Fruit fly (Drosophila melanogaster) whole organism, pupa: ENCODE measurements around the gene CG13926.
A peak's percentile ranks its signal among the peaks of the same experiment; 100 is the strongest.

ENCODE experiments used
- CG10348 ChIP-seq: fragments of 200-800 bp; sonication (Bioruptor generic); IDR thresholded peaks from 2 replicates; pipeline ENCODE4 v1.3.6; 2022; ENCODE audit warnings: missing biosample characterization, missing genetic modification characterization
- CG12605 ChIP-seq: fragments of 200-800 bp; sonication (Bioruptor generic); IDR thresholded peaks from 2 replicates; pipeline ENCODE4 v1.3.6; 2022; ENCODE audit warnings: missing biosample characterization, missing genetic modification characterization
- CG13204 ChIP-seq: fragments of 200-800 bp; sonication (Bioruptor generic); optimal IDR thresholded peaks from 2 replicates; lab custom pipeline; 2018; ENCODE audit warnings: missing biosample characterization, mild to moderate bottlenecking, missing genetic modification characterization, moderate library complexity
- CG14655 ChIP-seq: fragments of 200-800 bp; sonication (Bioruptor generic); optimal IDR thresholded peaks from 3 replicates; lab custom pipeline; 2017; ENCODE audit warnings: mild to moderate bottlenecking, missing biosample characterization, missing genetic modification reagents, missing genetic modification characterization
- CG15710 ChIP-seq: fragments of 200-800 bp; sonication (Bioruptor generic); optimal IDR thresholded peaks from 2 replicates; lab custom pipeline; 2018; ENCODE audit warnings: missing biosample characterization, mild to moderate bottlenecking, missing genetic modification characterization, moderate library complexity
- CG17806 ChIP-seq: fragments of 200-800 bp; sonication (Bioruptor generic); optimal IDR thresholded peaks from 2 replicates; lab custom pipeline; 2018; ENCODE audit warnings: missing biosample characterization, mild to moderate bottlenecking, missing genetic modification characterization, moderate library complexity
- CG32121 ChIP-seq: fragments of 200-800 bp; sonication (Bioruptor generic); IDR thresholded peaks from 2 replicates; pipeline ENCODE4 v1.3.6; 2022; ENCODE audit warnings: missing biosample characterization, missing genetic modification characterization
- CG34367 ChIP-seq: fragments of 200-800 bp; sonication (Bioruptor generic); optimal IDR thresholded peaks from 2 replicates; lab custom pipeline; 2018; ENCODE audit warnings: missing biosample characterization, mild to moderate bottlenecking, missing genetic modification characterization
- CG4496 ChIP-seq: fragments of 200-800 bp; sonication (Bioruptor generic); IDR thresholded peaks from 3 replicates; pipeline ENCODE4 v1.3.6; 2022; ENCODE audit warnings: missing biosample characterization, missing genetic modification characterization
- CG8159 ChIP-seq: fragments of 200-800 bp; sonication (Bioruptor generic); optimal IDR thresholded peaks from 3 replicates; lab custom pipeline; 2018; ENCODE audit warnings: missing biosample characterization, mild to moderate bottlenecking, missing genetic modification characterization, moderate library complexity
- CG8301 ChIP-seq: fragments of 200-800 bp; sonication (Bioruptor generic); optimal IDR thresholded peaks from 2 replicates; lab custom pipeline; 2018; ENCODE audit warnings: missing biosample characterization, mild to moderate bottlenecking, missing genetic modification characterization
- CG9948 ChIP-seq: fragments of 200-800 bp; sonication (Bioruptor generic); optimal IDR thresholded peaks from 2 replicates; lab custom pipeline; 2018; ENCODE audit warnings: missing biosample characterization, mild to moderate bottlenecking, missing genetic modification characterization, moderate library complexity
- D1 ChIP-seq: fragments of 200-800 bp; sonication (Bioruptor generic); optimal IDR thresholded peaks from 2 replicates; lab custom pipeline; 2018; ENCODE audit warnings: missing biosample characterization, mild to moderate bottlenecking, missing genetic modification characterization, moderate library complexity
- EcR ChIP-seq: fragments of 200-800 bp; sonication (Bioruptor generic); optimal IDR thresholded peaks from 3 replicates; lab custom pipeline; 2019; ENCODE audit warnings: missing biosample characterization, missing genetic modification characterization, mild to moderate bottlenecking, moderate library complexity, missing genetic modification reagents
- Ets98B ChIP-seq: fragments of 200-800 bp; sonication (Bioruptor generic); IDR thresholded peaks from 2 replicates; pipeline ENCODE4 v1.3.6; 2022; ENCODE audit warnings: missing biosample characterization, missing genetic modification characterization
- Pif1A ChIP-seq: fragments of 200-800 bp; sonication (Bioruptor generic); optimal IDR thresholded peaks from 3 replicates; lab custom pipeline; 2016; ENCODE audit warnings: missing biosample characterization, missing genetic modification characterization
- Pif1B ChIP-seq: fragments of 200-800 bp; sonication (Bioruptor generic); optimal IDR thresholded peaks from 3 replicates; lab custom pipeline; 2016; ENCODE audit warnings: missing biosample characterization, missing genetic modification characterization
- Snoo ChIP-seq: fragments of 200-800 bp; sonication (Bioruptor generic); optimal IDR thresholded peaks from 3 replicates; lab custom pipeline; 2017; ENCODE audit warnings: missing biosample characterization, mild to moderate bottlenecking, missing genetic modification characterization, inconsistent platforms
- fd96Ca ChIP-seq: fragments of 200-800 bp; sonication (Bioruptor generic); IDR thresholded peaks from 3 replicates; pipeline ENCODE4 v1.3.6; 2022; ENCODE audit warnings: missing biosample characterization, missing genetic modification characterization
- gl ChIP-seq: fragments of 200-800 bp; sonication (Bioruptor generic); optimal IDR thresholded peaks from 2 replicates; lab custom pipeline; 2018; ENCODE audit warnings: missing biosample characterization, mild to moderate bottlenecking, missing genetic modification characterization
- rn ChIP-seq: fragments of 200-800 bp; sonication (Bioruptor generic); IDR thresholded peaks from 2 replicates; pipeline ENCODE4 v1.3.6; 2022; ENCODE audit warnings: missing biosample characterization, missing genetic modification characterization

Gene CG13926

DNA sequence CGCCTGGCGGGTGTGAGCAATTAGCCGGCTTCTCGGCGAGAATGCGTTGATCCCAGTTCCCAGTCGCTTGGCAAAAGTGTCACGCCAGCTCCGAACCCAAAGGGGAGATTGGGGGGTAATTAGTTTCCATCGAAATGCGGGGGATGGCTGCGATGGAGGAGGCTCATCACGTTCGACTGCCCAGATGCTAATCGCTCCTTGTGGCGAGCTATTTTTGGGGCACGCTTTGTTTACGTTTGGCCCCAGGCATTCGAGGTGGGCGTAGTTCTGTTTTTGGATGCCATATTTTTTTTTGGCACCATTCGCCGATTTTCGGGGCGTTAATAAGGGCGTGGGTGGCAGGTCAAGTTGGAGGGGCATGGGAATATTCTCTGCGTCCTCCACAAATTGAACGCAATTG, 37.8 kb downstream of the CG13926 start:
- TF ChIP-seq CG32121 (GFP tag; lab: Robert Waterston, UW) (0 out of 2 replicates have a peak, but pooled peaks have one; percentile 13), Snoo (tag; lab: Kevin White, UChicago) (no peak)

DNA sequence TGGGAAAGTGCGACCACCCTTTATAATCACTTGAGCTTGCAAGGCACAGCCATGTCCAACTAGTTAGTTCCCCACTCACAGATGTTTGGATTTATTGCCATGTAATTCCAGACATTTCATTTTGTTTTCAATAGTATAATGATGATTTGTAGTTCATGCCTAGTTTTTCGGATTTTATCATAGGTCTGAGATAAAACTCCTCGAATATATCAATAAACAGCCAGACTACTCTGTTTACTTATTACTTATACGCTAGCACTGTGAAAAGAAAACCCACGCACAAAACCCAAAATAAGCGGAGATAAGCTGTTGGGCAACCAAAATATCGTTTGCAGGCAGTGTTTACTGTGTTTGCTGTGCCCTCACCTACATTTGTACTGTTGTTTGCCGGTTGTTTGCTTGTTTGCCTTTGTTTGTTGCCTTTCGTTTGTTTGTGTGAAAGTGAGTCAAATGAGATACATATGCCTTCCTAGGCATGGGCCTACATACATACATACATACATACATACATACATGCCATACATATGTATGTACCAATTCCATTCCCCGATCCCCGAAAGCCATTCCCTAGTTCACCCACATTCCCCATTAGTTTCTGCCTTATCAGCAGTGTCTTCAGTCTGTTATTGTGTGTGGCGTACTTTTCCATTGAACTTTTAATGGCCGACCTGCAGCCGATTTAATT, 38.6 kb downstream of the CG13926 start:
- peak; percentile 41 for TF ChIP-seq Ets98B
- TF ChIP-seq CG13204, result no peak
- TF ChIP-seq Snoo (tag; lab: Kevin White, UChicago), result no peak
- TF ChIP-seq CG8301, result peak; percentile 36
- no peak for TF ChIP-seq CG10348 (GFP tag; lab: Robert Waterston, UW)
- peak; percentile 38 for TF ChIP-seq CG32121 (GFP tag; lab: Robert Waterston, UW)
- peak; percentile 36 for TF ChIP-seq CG8159
- TF ChIP-seq CG17806 (tag; lab: Kevin White, UChicago), result peak; percentile 36
- TF ChIP-seq CG14655, result peak; percentile 51
- TF ChIP-seq EcR, result peak; percentile 69
- TF ChIP-seq gl (tag; lab: Kevin White, UChicago), result no peak
- TF ChIP-seq CG9948, result peak; percentile 33
- TF ChIP-seq CG4496 (GFP tag; lab: Robert Waterston, UW), result no peak
- no peak for TF ChIP-seq rn (GFP tag; lab: Robert Waterston, UW)
- no peak for TF ChIP-seq fd96Ca (GFP tag; lab: Robert Waterston, UW)
- no peak for TF ChIP-seq Pif1B (GFP tag; lab: Kevin White, UChicago)
- no peak for TF ChIP-seq D1 (tag; lab: Kevin White, UChicago)
- TF ChIP-seq CG12605 (GFP tag; lab: Robert Waterston, UW), result no peak
- no peak for TF ChIP-seq Pif1A
- peak; percentile 7 for TF ChIP-seq CG34367 (tag; lab: Kevin White, UChicago)
- peak; percentile 38 for TF ChIP-seq CG15710

DNA sequence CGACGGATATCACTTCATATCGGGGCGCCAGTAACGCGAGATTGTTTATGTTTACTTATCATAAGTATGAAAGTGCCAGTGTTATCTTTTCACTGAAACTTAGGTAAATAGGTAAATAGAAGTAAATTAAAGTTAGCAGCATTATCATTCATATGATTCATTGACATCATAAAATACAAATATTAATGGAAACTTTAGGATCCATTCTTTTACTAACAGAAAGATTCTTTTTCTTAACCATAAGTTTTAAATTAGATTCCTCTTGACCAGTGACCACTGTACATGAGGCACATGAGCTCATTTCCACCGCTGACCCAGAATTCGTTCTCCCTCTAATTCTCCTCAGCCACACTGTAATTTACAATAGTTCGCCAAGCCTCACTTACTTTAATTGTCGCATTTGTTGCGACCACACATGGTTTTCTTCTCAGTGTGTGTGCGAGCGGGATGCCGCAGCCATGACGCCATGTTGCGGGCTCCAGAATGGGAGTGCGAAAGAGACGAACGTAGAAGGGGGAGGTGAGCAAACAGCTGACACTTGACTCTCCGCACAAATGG, 39.5 kb downstream of the CG13926 start:
- TF ChIP-seq CG4496 (GFP tag; lab: Robert Waterston, UW) (peak; percentile 30; the same call in 1 of the 3 replicates), CG34367 (tag; lab: Kevin White, UChicago) (no peak), Ets98B (0 out of 2 replicates have a peak, but pooled peaks have one; percentile 11), CG8159 (peak; percentile 15), CG8301 (peak; percentile 16), gl (tag; lab: Kevin White, UChicago) (no peak)

DNA sequence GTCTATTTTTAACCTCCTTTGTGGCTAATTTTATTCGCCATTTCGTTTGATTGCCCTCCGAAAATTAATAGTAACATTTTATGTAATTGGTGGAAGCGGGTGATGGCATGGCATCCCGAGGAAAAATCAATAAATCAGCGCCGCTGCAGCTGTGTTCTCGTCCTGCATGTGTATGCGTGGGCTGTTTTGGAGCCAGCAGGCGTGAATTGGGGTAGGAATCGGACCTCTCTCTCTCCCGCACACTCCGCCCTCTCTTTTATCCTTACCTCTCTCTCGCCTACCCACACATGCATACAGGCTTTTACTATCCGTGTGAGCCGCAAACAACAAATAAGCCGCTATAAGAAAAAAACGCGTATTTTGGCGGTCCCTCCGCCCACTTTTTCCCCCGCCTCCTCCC, 40.6 kb downstream of the CG13926 start:
- TF ChIP-seq Pif1A (no peak), Ets98B (0 out of 2 replicates have a peak, but pooled peaks have one; percentile 10)

DNA sequence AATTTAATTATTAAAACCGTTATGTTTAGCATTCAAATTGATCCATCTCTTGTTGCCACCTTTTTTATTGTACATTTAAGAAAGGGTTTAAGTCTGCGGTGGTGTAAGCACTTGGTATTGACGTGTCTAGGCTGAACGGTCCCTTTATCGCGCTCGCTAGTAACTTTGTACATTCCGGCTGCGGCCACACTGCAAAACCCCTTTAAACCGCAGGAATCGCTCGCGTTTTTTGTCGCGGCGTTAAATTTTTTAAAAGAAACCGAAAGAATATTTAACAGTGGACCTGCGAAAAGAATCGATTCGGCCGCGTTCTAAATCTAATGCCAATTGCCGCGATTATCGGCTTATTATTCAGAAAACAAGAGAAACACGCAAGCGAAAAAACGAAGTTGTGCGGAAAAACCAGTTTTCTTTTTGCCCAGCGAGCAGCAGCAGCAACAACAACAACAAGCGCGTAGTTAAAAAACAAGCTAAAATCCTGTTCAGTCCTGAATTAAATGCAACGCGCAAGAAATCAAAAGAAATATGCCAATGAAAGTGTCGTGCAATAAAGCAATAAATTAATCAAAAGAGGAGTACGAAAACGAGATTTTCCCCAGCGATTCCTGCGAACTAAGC, 41.4 kb downstream of the CG13926 start, which contains the start of gene CG13917:
TSS of gene CG13917 (plus strand) at position 211 of the 618 bp plus-strand sequence.
- TF ChIP-seq Ets98B (no peak), CG8301 (no peak), CG12605 (GFP tag; lab: Robert Waterston, UW) (peak; percentile 51; the same call in 1 of the 2 replicates)

DNA sequence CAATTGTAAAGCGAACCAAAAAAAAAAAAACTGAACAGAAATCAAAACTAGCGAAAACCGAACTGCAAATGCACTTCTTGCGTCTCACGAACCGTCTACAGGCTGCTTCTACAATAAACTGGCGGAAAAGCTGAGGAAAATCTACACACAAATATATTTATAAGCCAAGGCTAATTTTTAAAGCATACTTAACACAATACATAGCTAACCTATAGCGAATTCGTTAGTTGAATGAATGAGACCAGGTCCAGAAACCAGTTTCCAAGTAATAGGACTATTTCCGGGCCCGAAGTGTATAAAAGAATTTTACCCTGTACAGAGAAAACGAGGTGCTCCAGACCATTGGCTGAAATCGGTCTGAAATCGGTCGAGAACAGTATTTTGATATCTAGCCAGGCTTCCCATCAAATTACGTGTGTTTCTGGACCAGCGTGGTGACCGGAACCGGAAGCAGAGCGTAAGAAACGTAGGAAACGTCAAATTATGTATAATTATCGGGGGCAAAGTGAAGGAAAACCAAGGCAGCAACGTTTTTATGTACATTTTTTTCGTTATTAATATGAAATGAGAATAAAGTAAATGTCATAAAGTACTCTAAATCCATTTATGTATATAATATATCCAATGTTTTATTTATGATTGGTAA, 42.1 kb downstream of the CG13926 start:
- no peak for TF ChIP-seq Ets98B
- peak; percentile 22 for TF ChIP-seq Pif1A
- no peak for TF ChIP-seq CG14655
- TF ChIP-seq CG8159, result peak; percentile 8
- 0 out of 2 replicates have a peak, but pooled peaks have one; percentile 32 for TF ChIP-seq CG32121 (GFP tag; lab: Robert Waterston, UW)
- TF ChIP-seq CG15710, result no peak

DNA sequence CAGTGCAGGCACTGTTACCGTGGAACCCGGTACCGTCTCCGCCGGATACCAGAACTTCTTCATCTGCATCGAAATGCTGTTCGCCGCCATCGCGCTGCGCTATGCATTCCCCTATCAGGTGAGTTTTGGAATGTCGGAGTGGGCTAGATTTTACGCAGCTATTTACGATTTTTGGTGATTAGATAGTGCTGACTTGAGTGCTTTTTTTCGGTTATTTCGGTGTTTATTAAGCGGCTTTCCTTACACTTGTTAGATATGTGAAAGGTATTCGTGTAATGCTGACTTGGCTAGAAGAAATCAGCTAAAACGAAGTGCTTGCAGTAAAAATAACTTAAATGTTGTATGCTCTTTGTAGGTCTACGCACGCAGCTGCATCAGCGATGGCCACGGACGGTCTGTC, 44.8 kb downstream of the CG13926 start:
- TF ChIP-seq CG12605 (GFP tag; lab: Robert Waterston, UW), result no peak
- no peak for TF ChIP-seq CG17806 (tag; lab: Kevin White, UChicago)
- no peak for TF ChIP-seq CG32121 (GFP tag; lab: Robert Waterston, UW)
- TF ChIP-seq CG13204, result no peak
- TF ChIP-seq CG15710, result no peak
- no peak for TF ChIP-seq fd96Ca (GFP tag; lab: Robert Waterston, UW)
- TF ChIP-seq Snoo (tag; lab: Kevin White, UChicago), result no peak
- TF ChIP-seq D1 (tag; lab: Kevin White, UChicago), result no peak
- TF ChIP-seq rn (GFP tag; lab: Robert Waterston, UW), result no peak
- no peak for TF ChIP-seq CG10348 (GFP tag; lab: Robert Waterston, UW)
- TF ChIP-seq CG14655, result no peak
- TF ChIP-seq CG4496 (GFP tag; lab: Robert Waterston, UW), result no peak
- TF ChIP-seq EcR, result no peak
- TF ChIP-seq CG8159, result no peak
- TF ChIP-seq CG8301, result no peak
- no peak for TF ChIP-seq gl (tag; lab: Kevin White, UChicago)
- no peak for TF ChIP-seq CG9948
- TF ChIP-seq Pif1A, result no peak
- no peak for TF ChIP-seq Ets98B
- TF ChIP-seq, all 21 proteins: peak for 0
